Worm (Caenorhabditis elegans) whole organism, L4 larva: ENCODE data around the gene oac-22.

Experiments
- F44E2.7 ChIP-seq: fragments of 200-800 bp; sonication (Bioruptor generic); IDR thresholded peaks from 2 replicates; pipeline ENCODE4 v2.1.2; 2022; ENCODE audit warnings: missing genetic modification characterization, missing compliant biosample characterization
- R02D3.7 ChIP-seq: fragments of 150-350 bp; sonication (generic microtip); optimal IDR thresholded peaks from 3 replicates; lab custom pipeline; 2014; ENCODE audit warnings: missing biosample characterization, missing genetic modification characterization
- Y105C5A.15 ChIP-seq: fragments of 200-800 bp; sonication (Bioruptor generic); IDR thresholded peaks from 2 replicates; pipeline ENCODE4 v1.3.6; 2022; ENCODE audit warnings: missing genetic modification characterization, missing compliant biosample characterization
- ZK337.2 ChIP-seq: fragments of 200-800 bp; sonication (Bioruptor generic); IDR thresholded peaks from 2 replicates; pipeline ENCODE4 v1.3.6; 2022; ENCODE audit warnings: missing genetic modification reagents, missing genetic modification characterization, missing compliant biosample characterization
- ZK546.5 ChIP-seq, 2 experiments: sonication (generic microtip); optimal IDR thresholded peaks; 2 replicates each; lab custom pipeline; 2017; ENCODE audit warnings: missing biosample characterization in 2 of 2, missing genetic modification characterization in 2 of 2
- arid-1 ChIP-seq: fragments of 200-800 bp; sonication (Bioruptor generic); conservative IDR thresholded peaks from 2 replicates; pipeline ENCODE4 v1.3.6; 2022; ENCODE audit warnings: missing genetic modification reagents, missing genetic modification characterization, missing compliant biosample characterization
- attf-4 ChIP-seq: sonication (generic microtip); optimal IDR thresholded peaks from 3 replicates; lab custom pipeline; 2017; ENCODE audit warnings: missing biosample characterization, missing genetic modification characterization
- ceh-32 ChIP-seq: sonication (generic microtip); optimal IDR thresholded peaks from 2 replicates; lab custom pipeline; 2016; ENCODE audit warnings: mild to moderate bottlenecking, missing genetic modification characterization, missing compliant biosample characterization; ENCODE audit not compliant: poor library complexity
- ceh-44 ChIP-seq: fragments of 200-800 bp; sonication (Bioruptor generic); IDR thresholded peaks from 2 replicates; pipeline ENCODE4 v1.3.6; 2022; ENCODE audit warnings: missing genetic modification reagents, missing genetic modification characterization, missing compliant biosample characterization
- ceh-62 ChIP-seq: sonication (generic microtip); optimal IDR thresholded peaks from 2 replicates; lab custom pipeline; 2017; ENCODE audit warnings: missing biosample characterization, missing genetic modification characterization
- ces-1 ChIP-seq: fragments of 150-350 bp; sonication (generic microtip); optimal IDR thresholded peaks from 4 replicates; lab custom pipeline; 2014; ENCODE audit warnings: missing biosample characterization, missing genetic modification reagents, missing genetic modification characterization
- dve-1 ChIP-seq: sonication (generic microtip); optimal IDR thresholded peaks from 2 replicates; lab custom pipeline; 2017; ENCODE audit warnings: antibody characterized with exemption, mild to moderate bottlenecking, missing genetic modification characterization, missing compliant biosample characterization; ENCODE audit not compliant: insufficient read depth
- fkh-10 ChIP-seq: fragments of 150-350 bp; optimal IDR thresholded peaks from 2 replicates; lab custom pipeline; 2014; ENCODE audit warnings: missing biosample characterization, missing genetic modification reagents, missing genetic modification characterization
- hif-1 ChIP-seq, 2 experiments: sonication (generic microtip); optimal IDR thresholded peaks; 2 replicates each; lab custom pipeline; 2016 to 2017; ENCODE audit warnings: missing compliant biosample characterization in 2 of 2, missing genetic modification characterization in 2 of 2, missing genetic modification reagents in 2 of 2, missing genotype in 2 of 2, mild to moderate bottlenecking in 1 of 2
- hlh-11 ChIP-seq: fragments of 200-800 bp; sonication (Bioruptor generic); optimal IDR thresholded peaks from 2 replicates; lab custom pipeline; 2018; ENCODE audit warnings: mild to moderate bottlenecking, missing genetic modification characterization, missing compliant biosample characterization
- hmg-1.1 ChIP-seq: fragments of 200-800 bp; sonication (Bioruptor generic); IDR thresholded peaks from 2 replicates; pipeline ENCODE4 v1.3.6; 2022; ENCODE audit warnings: missing genetic modification reagents, missing genetic modification characterization, missing compliant biosample characterization
- jun-1 ChIP-seq: fragments of 150-350 bp; optimal IDR thresholded peaks from 2 replicates; lab custom pipeline; 2014; ENCODE audit warnings: missing biosample characterization, missing genetic modification reagents, missing genetic modification characterization
- lim-7 ChIP-seq: fragments of 200-800 bp; sonication (Bioruptor generic); IDR thresholded peaks from 2 replicates; pipeline ENCODE4 v1.3.6; 2022; ENCODE audit warnings: missing genetic modification characterization, missing compliant biosample characterization
- lin-1 ChIP-seq: fragments of 200-800 bp; sonication (Bioruptor generic); IDR thresholded peaks from 2 replicates; pipeline ENCODE4 v1.3.6; 2022; ENCODE audit warnings: missing genetic modification reagents, missing genetic modification characterization, missing compliant biosample characterization
- lin-39 ChIP-seq: fragments of 150-350 bp; optimal IDR thresholded peaks from 2 replicates; lab custom pipeline; 2014; ENCODE audit warnings: missing biosample characterization, missing genetic modification reagents, missing genetic modification characterization
- lir-3 ChIP-seq: sonication (generic microtip); optimal IDR thresholded peaks from 2 replicates; lab custom pipeline; 2016; ENCODE audit warnings: mild to moderate bottlenecking, missing genetic modification characterization, missing compliant biosample characterization
- madf-9 ChIP-seq: fragments of 200-800 bp; sonication (Bioruptor generic); conservative IDR thresholded peaks from 2 replicates; pipeline ENCODE4 v1.3.6; 2022; ENCODE audit warnings: missing genetic modification reagents, missing genetic modification characterization, missing compliant biosample characterization
- mxl-2 ChIP-seq: fragments of 200-800 bp; sonication (Bioruptor generic); conservative IDR thresholded peaks from 2 replicates; pipeline ENCODE4 v1.3.6; 2022; ENCODE audit warnings: missing genetic modification reagents, missing genetic modification characterization, missing compliant biosample characterization
- nhr-102 ChIP-seq: sonication (generic microtip); optimal IDR thresholded peaks from 2 replicates; lab custom pipeline; 2016; ENCODE audit warnings: mild to moderate bottlenecking, missing genetic modification characterization, moderate library complexity, missing compliant biosample characterization
- nhr-111 ChIP-seq: fragments of 200-800 bp; sonication (Bioruptor generic); optimal IDR thresholded peaks from 2 replicates; lab custom pipeline; 2018; ENCODE audit warnings: mild to moderate bottlenecking, missing genetic modification characterization, missing compliant biosample characterization
- nhr-25 ChIP-seq: sonication (generic microtip); optimal IDR thresholded peaks from 2 replicates; lab custom pipeline; 2017; ENCODE audit warnings: missing genetic modification characterization, mild to moderate bottlenecking, missing compliant biosample characterization, antibody characterized with exemption, moderate library complexity, borderline replicate concordance; ENCODE audit not compliant: insufficient read depth
- pqm-1 ChIP-seq: sonication (generic microtip); optimal IDR thresholded peaks from 2 replicates; lab custom pipeline; 2017; ENCODE audit warnings: missing biosample characterization, missing genetic modification characterization
- sdz-12 ChIP-seq: fragments of 200-800 bp; sonication (Bioruptor generic); optimal IDR thresholded peaks from 2 replicates; lab custom pipeline; 2018; ENCODE audit warnings: mild to moderate bottlenecking, missing genetic modification characterization, missing compliant biosample characterization
- snpc-1.2 ChIP-seq: fragments of 200-800 bp; sonication (Bioruptor generic); IDR thresholded peaks from 2 replicates; pipeline ENCODE4 v1.3.6; 2022; ENCODE audit warnings: missing genetic modification reagents, missing genetic modification characterization, missing compliant biosample characterization
- tag-97 ChIP-seq: fragments of 200-800 bp; sonication (Bioruptor generic); IDR thresholded peaks from 2 replicates; pipeline ENCODE4 v1.3.6; 2022; ENCODE audit warnings: missing genetic modification characterization, missing compliant biosample characterization
- tra-1 ChIP-seq: fragments of 200-800 bp; sonication (Bioruptor generic); IDR thresholded peaks from 2 replicates; pipeline ENCODE4 v1.3.6; 2022; ENCODE audit warnings: missing genetic modification reagents, missing genetic modification characterization, missing compliant biosample characterization
- vab-7 ChIP-seq: fragments of 200-800 bp; sonication (Bioruptor generic); IDR thresholded peaks from 2 replicates; pipeline ENCODE4 v1.3.6; 2022; ENCODE audit warnings: missing genetic modification reagents, missing genetic modification characterization, missing compliant biosample characterization
- zfp-2 ChIP-seq: sonication (generic microtip); optimal IDR thresholded peaks from 2 replicates; lab custom pipeline; 2016; ENCODE audit warnings: mild to moderate bottlenecking, missing genetic modification characterization, missing compliant biosample characterization
- zfp-3 ChIP-seq: fragments of 200-800 bp; sonication (Bioruptor generic); conservative IDR thresholded peaks from 2 replicates; pipeline ENCODE4 v1.3.6; 2022; ENCODE audit warnings: missing genetic modification reagents, missing genetic modification characterization, missing compliant biosample characterization
- zip-11 ChIP-seq: fragments of 200-800 bp; sonication (Bioruptor generic); IDR thresholded peaks from 2 replicates; pipeline ENCODE4 v1.3.6; 2022; ENCODE audit warnings: missing genetic modification characterization, missing compliant biosample characterization

Gene oac-22

ce11 chrIV:3841607-3842006, 43.9 kb upstream of the oac-22 start:
- TF ChIP-seq vab-7 (no peak), lir-3 (tag; lab: Kevin White, UChicago) (no peak), hlh-11 (tag; lab: Kevin White, UChicago) (no peak), zip-11 (no peak), ZK546.5 (tag; optimal IDR thresholded peaks at IDR 0.05; lab: Kevin White, UChicago) (no peak), Y105C5A.15 (no peak), fkh-10 (GFP tag; lab: Kevin White, UChicago) (no peak), R02D3.7 (no peak), madf-9 (GFP tag; lab: Robert Waterston, UW) (no peak), ceh-32 (tag; lab: Kevin White, UChicago) (no peak), mxl-2 (GFP tag; lab: Robert Waterston, UW) (no peak), arid-1 (GFP tag; lab: Robert Waterston, UW) (no peak)

DNA sequence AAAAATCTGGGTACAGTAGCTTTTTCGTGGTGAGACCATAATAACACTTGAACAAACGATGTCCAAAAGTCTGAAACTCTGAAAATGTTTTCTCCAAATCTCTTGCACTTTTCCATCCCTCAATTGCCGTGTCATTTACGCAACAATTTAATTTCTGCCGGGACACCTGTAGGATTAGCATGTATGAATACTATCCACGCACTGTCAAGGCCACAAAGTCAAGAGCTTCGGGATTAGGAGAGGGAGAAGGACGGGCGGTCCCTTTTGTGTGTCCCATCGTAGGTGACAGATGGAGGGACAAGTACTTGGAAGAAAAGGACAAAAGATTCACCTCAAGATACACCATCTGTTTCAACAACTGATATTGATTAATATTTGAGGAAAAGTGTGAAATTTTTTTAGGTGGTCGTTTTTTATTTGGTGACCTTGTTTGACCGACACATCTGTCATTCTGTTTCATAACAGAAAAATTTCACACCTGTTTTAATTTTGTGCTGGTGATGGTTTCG, 42.4 kb upstream of the oac-22 start:
- TF ChIP-seq ZK337.2 (GFP tag; lab: Robert Waterston, UW), result no peak

DNA sequence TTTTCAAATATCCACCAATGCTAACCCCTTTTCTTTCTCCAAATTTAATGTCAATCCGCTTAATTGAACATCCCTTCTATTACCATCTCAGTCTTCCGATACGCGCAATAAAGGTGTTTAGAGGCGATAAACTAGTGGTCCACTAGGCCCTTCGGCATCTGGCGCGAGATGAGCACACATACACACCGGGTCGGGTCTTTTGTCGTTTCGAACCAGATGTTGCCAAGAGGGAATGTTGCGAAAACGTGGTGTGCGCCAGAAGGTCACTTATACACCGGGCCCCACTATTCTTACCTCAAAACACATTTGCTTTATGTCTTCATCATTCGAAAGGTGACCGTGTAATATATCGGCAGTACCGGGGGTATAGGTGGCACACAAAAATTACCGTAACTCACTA, 41.5 kb upstream of the oac-22 start:
- no peak for TF ChIP-seq zfp-3 (GFP tag; lab: Robert Waterston, UW)
- TF ChIP-seq pqm-1 (tag; lab: Kevin White, UChicago), result no peak
- no peak for TF ChIP-seq snpc-1.2 (GFP tag; lab: Robert Waterston, UW)
- no peak for TF ChIP-seq lin-39 (tag; lab: Kevin White, UChicago)
- TF ChIP-seq, all 104 proteins: peak for 0

- TF ChIP-seq jun-1 (no peak), nhr-102 (tag; lab: Kevin White, UChicago) (no peak)
- TF ChIP-seq, all 104 proteins: peak for 0
Observed at ce11 chrIV:3844584-3844983, 40.9 kb upstream of the oac-22 start.

- TF ChIP-seq tag-97 (GFP tag; lab: Robert Waterston, UW), result no peak
- TF ChIP-seq ceh-62 (tag; lab: Kevin White, UChicago), result no peak
- TF ChIP-seq dve-1 (tag; lab: Kevin White, UChicago), result no peak
- TF ChIP-seq hmg-1.1 (GFP tag; lab: Robert Waterston, UW), result no peak
- no peak for TF ChIP-seq sdz-12
- no peak for TF ChIP-seq lim-7 (GFP tag; lab: Robert Waterston, UW)
- no peak for TF ChIP-seq tra-1 (GFP tag; lab: Robert Waterston, UW)
- TF ChIP-seq arid-1 (GFP tag; lab: Robert Waterston, UW), result no peak
- TF ChIP-seq lin-1 (GFP tag; lab: Robert Waterston, UW), result no peak
- TF ChIP-seq pqm-1 (tag; lab: Kevin White, UChicago), result no peak
- TF ChIP-seq F44E2.7, result no peak
- TF ChIP-seq zfp-2 (tag; lab: Kevin White, UChicago), result no peak
- TF ChIP-seq nhr-102 (tag; lab: Kevin White, UChicago), result no peak
- TF ChIP-seq nhr-25 (tag; lab: Kevin White, UChicago), result no peak
- TF ChIP-seq ces-1 (GFP tag; lab: Kevin White, UChicago), result no peak
- TF ChIP-seq hif-1 (tag; optimal IDR thresholded peaks at IDR 0.05; lab: Kevin White, UChicago), result no peak
- no peak for TF ChIP-seq fkh-10 (GFP tag; lab: Kevin White, UChicago)
- no peak for TF ChIP-seq attf-4 (tag; lab: Kevin White, UChicago)
- TF ChIP-seq ceh-44 (GFP tag; lab: Robert Waterston, UW), result no peak
- no peak for TF ChIP-seq nhr-111
Observed at ce11 chrIV:3847489-3847888, 38.0 kb upstream of the oac-22 start.
